Worm (Caenorhabditis elegans) whole organism, early embryonic: ENCODE data around the gene nrf-6.

ENCODE experiments used
- B0310.2 ChIP-seq: sonication (generic microtip); optimal IDR thresholded peaks from 2 replicates; lab custom pipeline; 2016; ENCODE audit warnings: mild to moderate bottlenecking, missing genetic modification characterization, missing compliant biosample characterization
- F13C5.2 ChIP-seq: sonication (generic microtip); optimal IDR thresholded peaks from 2 replicates; lab custom pipeline; 2017; ENCODE audit warnings: mild to moderate bottlenecking, missing genetic modification characterization, inconsistent platforms, missing compliant biosample characterization
- ama-1 ChIP-seq: fragments of 150-350 bp; optimal IDR thresholded peaks from 2 replicates; lab custom pipeline; 2014
- ceh-13 ChIP-seq: fragments of 200-800 bp; sonication (Bioruptor generic); optimal IDR thresholded peaks from 2 replicates; lab custom pipeline; 2018; ENCODE audit warnings: mild to moderate bottlenecking, missing genetic modification characterization, missing compliant biosample characterization
- ets-7 ChIP-seq: sonication (generic microtip); optimal IDR thresholded peaks from 2 replicates; lab custom pipeline; 2016; ENCODE audit warnings: missing genotype, missing genetic modification characterization, missing compliant biosample characterization
- flt-1 ChIP-seq: fragments of 200-800 bp; sonication (Bioruptor generic); IDR thresholded peaks from 2 replicates; pipeline ENCODE4 v1.3.6; 2022; ENCODE audit warnings: missing genetic modification characterization, missing compliant biosample characterization
- hmbx-1 ChIP-seq: sonication (generic microtip); optimal IDR thresholded peaks from 2 replicates; lab custom pipeline; 2016; ENCODE audit warnings: mild to moderate bottlenecking, missing genetic modification characterization, missing compliant biosample characterization
- hmg-4 ChIP-seq: fragments of 200-800 bp; sonication (Bioruptor generic); optimal IDR thresholded peaks from 2 replicates; lab custom pipeline; 2018; ENCODE audit warnings: mild to moderate bottlenecking, missing genetic modification characterization, missing compliant biosample characterization
- hnd-1 ChIP-seq: sonication (generic microtip); optimal IDR thresholded peaks from 2 replicates; lab custom pipeline; 2016; ENCODE audit warnings: missing genetic modification characterization, missing compliant biosample characterization
- pes-1 ChIP-seq: fragments of 200-800 bp; sonication (Bioruptor generic); IDR thresholded peaks from 2 replicates; pipeline ENCODE4 v1.3.6; 2022; ENCODE audit warnings: missing genetic modification reagents, missing genetic modification characterization, missing compliant biosample characterization
- scrt-1 ChIP-seq: fragments of 200-800 bp; sonication (Bioruptor generic); IDR thresholded peaks from 2 replicates; pipeline ENCODE4 v1.3.6; 2022; ENCODE audit warnings: missing genetic modification characterization, missing compliant biosample characterization
- sea-1 ChIP-seq: fragments of 200-800 bp; sonication (Bioruptor generic); conservative IDR thresholded peaks from 2 replicates; pipeline ENCODE4 v1.3.6; 2022; ENCODE audit warnings: missing genetic modification characterization, missing compliant biosample characterization
- tbx-11 ChIP-seq: fragments of 200-800 bp; sonication (Bioruptor generic); IDR thresholded peaks from 2 replicates; pipeline ENCODE4 v1.3.6; 2022; ENCODE audit warnings: missing genetic modification characterization, missing compliant biosample characterization
- tbx-37 ChIP-seq: fragments of 200-800 bp; sonication (Bioruptor generic); conservative IDR thresholded peaks from 2 replicates; pipeline ENCODE4 v1.3.6; 2022; ENCODE audit warnings: missing genetic modification reagents, missing genetic modification characterization, missing compliant biosample characterization

DNA sequence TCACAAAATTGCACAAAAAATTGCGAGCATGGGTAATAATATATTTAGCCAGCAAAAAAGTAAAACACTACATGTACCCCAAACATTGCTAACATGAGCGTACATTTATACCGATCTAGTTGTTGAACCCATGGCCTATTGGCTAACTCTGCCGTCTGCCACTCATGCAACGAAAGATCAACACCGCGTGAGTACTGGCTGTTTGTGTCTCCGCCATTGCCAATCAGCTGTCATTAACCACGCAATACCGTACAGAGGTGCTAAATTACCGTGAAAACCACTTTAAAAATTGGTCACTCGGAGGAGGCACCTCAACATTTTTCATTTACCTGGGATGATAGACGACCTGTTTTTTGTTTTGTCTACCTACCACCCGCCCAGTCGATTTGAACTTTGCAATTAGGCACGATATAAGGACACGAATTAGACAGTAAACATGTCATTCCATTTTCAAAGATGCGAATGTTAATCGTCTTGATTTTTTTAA is 42.9 kb upstream of the nrf-6 start, which contains the start of gene K02C4.2:
- no peak for TF ChIP-seq ama-1 (lab: Kevin White, UChicago)
- peak; percentile 51 for TF ChIP-seq hnd-1
- TF ChIP-seq hmg-4: peak; percentile 89
- peak; percentile 81 for TF ChIP-seq sea-1 (GFP tag; lab: Robert Waterston, UW)
- TF ChIP-seq tbx-11 (GFP tag; lab: Robert Waterston, UW): peak; percentile 75
- TF ChIP-seq hmbx-1 (tag; lab: Kevin White, UChicago): peak; percentile 22
- no peak; the same call in 1 of the 2 replicates for TF ChIP-seq pes-1
- TF ChIP-seq flt-1: peak; percentile 79
- TF ChIP-seq ceh-13: peak; percentile 59
- no peak for TF ChIP-seq ets-7 (tag; lab: Kevin White, UChicago)
- TF ChIP-seq scrt-1 (GFP tag; lab: Robert Waterston, UW): peak; percentile 80
- TF ChIP-seq tbx-37: peak; percentile 69
- TF ChIP-seq F13C5.2 (tag; lab: Kevin White, UChicago): peak; percentile 22
- TF ChIP-seq B0310.2 (tag; lab: Kevin White, UChicago): peak; percentile 26
